4 worm cellular contexts compared by ENCODE assay signal in genomic region chrX:6112817-6113216, ce11.
A peak's percentile ranks its signal among the peaks of the same experiment; 100 is the strongest.
TF ChIP-seq lines count a peak whose summit lies in the region.

prx-3 (minus strand) TSS chrX:6112917.

TF ChIP-seq in whole organism, L1 larva, 84 proteins besides CTCF, POLR2A, EP300 and RAD21:
- TF ChIP-seq blmp-1 (tag; optimal IDR thresholded peaks at IDR 0.05; lab: Kevin White, UChicago) (no peak), nhr-77 (tag; optimal IDR thresholded peaks at IDR 0.05; lab: Kevin White, UChicago) (no peak), sox-4 (tag; optimal IDR thresholded peaks at IDR 0.05; lab: Kevin White, UChicago) (no peak), C04F5.9 (tag; optimal IDR thresholded peaks at IDR 0.05; lab: Kevin White, UChicago) (no peak), lin-39 (tag; optimal IDR thresholded peaks at IDR 0.05; lab: Kevin White, UChicago) (no peak), nhr-20 (tag; optimal IDR thresholded peaks at IDR 0.05; lab: Kevin White, UChicago) (peak; percentile 46), unc-130 (tag; optimal IDR thresholded peaks at IDR 0.05; lab: Kevin White, UChicago) (no peak)

TF ChIP-seq in whole organism, L3 larva, 47 proteins besides CTCF, POLR2A, EP300 and RAD21:
- peak; percentile 54 for TF ChIP-seq elt-2 (tag; optimal IDR thresholded peaks at IDR 0.05; lab: Kevin White, UChicago)
- no peak for TF ChIP-seq fos-1 (tag; optimal IDR thresholded peaks at IDR 0.05; lab: Kevin White, UChicago)

TF ChIP-seq in whole organism, L4 larva, 104 proteins besides CTCF, POLR2A, EP300 and RAD21:
- TF ChIP-seq nhr-42 (GFP tag; IDR thresholded peaks at IDR 0.05; lab: Robert Waterston, UW) (no peak), zip-11 (GFP tag; IDR thresholded peaks at IDR 0.05; lab: Robert Waterston, UW) (no peak), lin-15B (tag; optimal IDR thresholded peaks at IDR 0.05; lab: Kevin White, UChicago) (no peak), unc-130 (GFP tag; optimal IDR thresholded peaks at IDR 0.05; lab: Kevin White, UChicago) (no peak), php-3 (GFP tag; IDR thresholded peaks at IDR 0.05; lab: Robert Waterston, UW) (no peak), unc-39 (tag; optimal IDR thresholded peaks at IDR 0.05; lab: Kevin White, UChicago) (no peak), dmd-8 (GFP tag; IDR thresholded peaks at IDR 0.05; lab: Robert Waterston, UW) (no peak), attf-4 (tag; optimal IDR thresholded peaks at IDR 0.05; lab: Kevin White, UChicago) (no peak), skn-1 (tag; optimal IDR thresholded peaks at IDR 0.05; lab: Kevin White, UChicago) (no peak), nhr-102 (tag; optimal IDR thresholded peaks at IDR 0.05; lab: Kevin White, UChicago) (no peak), gei-8 (GFP tag; optimal IDR thresholded peaks at IDR 0.05; lab: Kevin White, UChicago) (no peak), dpl-1 (GFP tag; optimal IDR thresholded peaks at IDR 0.05; lab: Kevin White, UChicago) (no peak), spr-1 (tag; optimal IDR thresholded peaks at IDR 0.05; lab: Kevin White, UChicago) (no peak), ceh-62 (tag; optimal IDR thresholded peaks at IDR 0.05; lab: Kevin White, UChicago) (no peak), mxl-3 (GFP tag; optimal IDR thresholded peaks at IDR 0.05; lab: Kevin White, UChicago) (no peak), nhr-28 (tag; optimal IDR thresholded peaks at IDR 0.05; lab: Kevin White, UChicago) (peak; percentile 5), rbr-2 (tag; optimal IDR thresholded peaks at IDR 0.05; lab: Kevin White, UChicago) (no peak), ztf-7 (tag; optimal IDR thresholded peaks at IDR 0.05; lab: Kevin White, UChicago) (no peak), snpc-4 (tag; optimal IDR thresholded peaks at IDR 0.05; lab: Kevin White, UChicago) (no peak), pha-4 (GFP tag; IDR thresholded peaks at IDR 0.05; lab: Robert Waterston, UW) (no peak), pha-4 (tag; optimal IDR thresholded peaks at IDR 0.05; lab: Kevin White, UChicago) (no peak), dve-1 (tag; optimal IDR thresholded peaks at IDR 0.05; lab: Kevin White, UChicago; ENCODE audit: insufficient read depth) (peak; percentile 37), daf-16 (GFP tag; optimal IDR thresholded peaks at IDR 0.05; lab: Kevin White, UChicago) (no peak), daf-16 (tag; optimal IDR thresholded peaks at IDR 0.05; lab: Kevin White, UChicago) (peak; percentile 43)

TF ChIP-seq in whole organism, late embryonic, 69 proteins besides CTCF, POLR2A, EP300 and RAD21:
- TF ChIP-seq hlh-30 (tag; optimal IDR thresholded peaks at IDR 0.05; lab: Kevin White, UChicago; ENCODE audit: insufficient read depth): no peak
- peak; percentile 4 for TF ChIP-seq elt-2 (tag; optimal IDR thresholded peaks at IDR 0.05; lab: Kevin White, UChicago)
- TF ChIP-seq mec-3 (tag; optimal IDR thresholded peaks at IDR 0.05; lab: Kevin White, UChicago; ENCODE audit: borderline replicate concordance): no peak
TF ChIP-seq in whole organism, late embryonic: peak in this region for 1.

Comparison
In these comparisons a context has a peak if more than half of its experiments do, and no peak if none do; other contexts are left out.
1. Of the 29 proteins assayed by ChIP-seq in both whole organism, L4 larva and whole organism, L1 larva: peak only in whole organism, L4 larva: nhr-28; only in whole organism, L1 larva: none; in both: none; in neither: 28.